Fruit fly (Drosophila melanogaster): ENCODE results near the gene rudhira.

Gene rudhira

dm6 chrX:11839308-11839707 is 22.6 kb downstream of the rudhira start, which contains the start of gene Cyp28c1:
Gene Cyp28c1, plus strand, starts transcription at chrX:11839608.
- TF ChIP-seq CG17801 (GFP tag; optimal IDR thresholded peaks at IDR 0.05; ENCODE audit: partially characterized antibody) = no peak

- no peak for TF ChIP-seq CG17801 (GFP tag; optimal IDR thresholded peaks at IDR 0.05; ENCODE audit: partially characterized antibody)
Observed at dm6 chrX:11841702-11842378, 25.1 kb downstream of the rudhira start.

- no peak for TF ChIP-seq CG17801 (GFP tag; optimal IDR thresholded peaks at IDR 0.05; ENCODE audit: partially characterized antibody)
Observed at dm6 chrX:11846049-11846718, 29.5 kb downstream of the rudhira start, which contains the start of gene CG15740. Gene CG15740, minus strand, starts transcription at chrX:11846099.

- TF ChIP-seq CG17801 (GFP tag; optimal IDR thresholded peaks at IDR 0.05; ENCODE audit: partially characterized antibody) = no peak
Observed at dm6 chrX:11848507-11849264, 32.0 kb downstream of the rudhira start.

dm6 chrX:11849267-11849666 is 32.6 kb downstream of the rudhira start:
- TF ChIP-seq CG17801 (GFP tag; optimal IDR thresholded peaks at IDR 0.05; ENCODE audit: partially characterized antibody) = no peak

- peak; percentile 66 for TF ChIP-seq CG17801 (GFP tag; optimal IDR thresholded peaks at IDR 0.05; ENCODE audit: partially characterized antibody)
Observed at dm6 chrX:11852310-11852709, 35.6 kb downstream of the rudhira start, which contains the start of gene p24-1. Gene p24-1, minus strand, starts transcription at chrX:11852530.

- peak; percentile 69 for TF ChIP-seq CG17801 (GFP tag; optimal IDR thresholded peaks at IDR 0.05; ENCODE audit: partially characterized antibody)
Observed at dm6 chrX:11854758-11855465, 38.2 kb downstream of the rudhira start, which contains the start of the genes CG10347 and ATP7. Gene CG10347, minus strand, starts transcription at chrX:11854931. Gene ATP7, plus strand, starts transcription at chrX:11855022.

dm6 chrX:11855950-11856349 is 39.3 kb downstream of the rudhira start:
- TF ChIP-seq CG17801 (GFP tag; optimal IDR thresholded peaks at IDR 0.05; ENCODE audit: partially characterized antibody) = no peak

dm6 chrX:11856867-11857266 is 40.2 kb downstream of the rudhira start:
- no peak for TF ChIP-seq CG17801 (GFP tag; optimal IDR thresholded peaks at IDR 0.05; ENCODE audit: partially characterized antibody)

- peak; percentile 93 for TF ChIP-seq CG17801 (GFP tag; optimal IDR thresholded peaks at IDR 0.05; ENCODE audit: partially characterized antibody)
Observed at dm6 chrX:11857522-11858438, 41.1 kb downstream of the rudhira start.

dm6 chrX:11858439-11858813 is 41.7 kb downstream of the rudhira start:
- no peak for TF ChIP-seq CG17801 (GFP tag; optimal IDR thresholded peaks at IDR 0.05; ENCODE audit: partially characterized antibody)

dm6 chrX:11868866-11869265 is 52.2 kb downstream of the rudhira start, which contains the start of the genes Nrd1 and CG1847:
Gene Nrd1, minus strand, starts transcription at chrX:11868893.
Gene CG1847, plus strand, starts transcription at chrX:11869170.
- TF ChIP-seq CG17801 (GFP tag; optimal IDR thresholded peaks at IDR 0.05; ENCODE audit: partially characterized antibody) = no peak

dm6 chrX:11872517-11872916 is 55.8 kb downstream of the rudhira start, which contains the start of gene BORCS5:
Gene BORCS5, minus strand, starts transcription at chrX:11872779.
- no peak for TF ChIP-seq CG17801 (GFP tag; optimal IDR thresholded peaks at IDR 0.05; ENCODE audit: partially characterized antibody)

dm6 chrX:11873116-11873515 is 56.4 kb downstream of the rudhira start, which contains the start of gene CG15739:
Gene CG15739, plus strand, starts transcription at chrX:11873319.
- TF ChIP-seq CG17801 (GFP tag; optimal IDR thresholded peaks at IDR 0.05; ENCODE audit: partially characterized antibody) = no peak

All from ovary, adult (tissue).